Worm (Caenorhabditis elegans): ENCODE data around the gene Y62E10A.20.

The Y62E10A.20 gene

ce11 chrIV:13430137-13430536, 44.2 kb upstream of the Y62E10A.20 start:
- peak; percentile 65 for TF ChIP-seq snpc-4 (tag; optimal IDR thresholded peaks at IDR 0.05)

ce11 chrIV:13429240-13429639, 43.3 kb upstream of the Y62E10A.20 start, which contains the start of gene K09B11.4:
Gene K09B11.4, plus strand, starts transcription at chrIV:13429540.
- TF ChIP-seq egl-27 (tag; optimal IDR thresholded peaks at IDR 0.05) (no peak), nhr-25 (tag; optimal IDR thresholded peaks at IDR 0.05) (no peak), nhr-23 (tag; optimal IDR thresholded peaks at IDR 0.05) (no peak), nhr-11 (tag; optimal IDR thresholded peaks at IDR 0.05) (no peak), nhr-12 (tag; optimal IDR thresholded peaks at IDR 0.05) (no peak)

ce11 chrIV:13422200-13422599, 36.3 kb upstream of the Y62E10A.20 start, which contains the start of gene nol-9:
Gene nol-9, plus strand, starts transcription at chrIV:13422500.
- TF ChIP-seq nhr-28 (tag; optimal IDR thresholded peaks at IDR 0.05) (no peak), R02D3.7 (tag; optimal IDR thresholded peaks at IDR 0.05) (no peak), hmg-11 (tag; optimal IDR thresholded peaks at IDR 0.05) (no peak), zag-1 (tag; optimal IDR thresholded peaks at IDR 0.05) (no peak), fkh-10 (GFP tag; optimal IDR thresholded peaks at IDR 0.05) (no peak), nhr-11 (tag; optimal IDR thresholded peaks at IDR 0.05) (no peak), unc-62 (GFP tag; optimal IDR thresholded peaks at IDR 0.05) (no peak), lin-15B (tag; optimal IDR thresholded peaks at IDR 0.05) (no peak), nhr-12 (tag; optimal IDR thresholded peaks at IDR 0.05) (no peak), eor-1 (tag; optimal IDR thresholded peaks at IDR 0.05) (no peak), sea-2 (GFP tag; optimal IDR thresholded peaks at IDR 0.05) (no peak), ceh-16 (tag; optimal IDR thresholded peaks at IDR 0.05) (no peak), nfya-1 (tag; optimal IDR thresholded peaks at IDR 0.05; ENCODE audit: insufficient read depth) (no peak), unc-39 (tag; optimal IDR thresholded peaks at IDR 0.05) (no peak), fos-1 (tag; optimal IDR thresholded peaks at IDR 0.05) (no peak), pqm-1 (tag; optimal IDR thresholded peaks at IDR 0.05) (no peak), ztf-4 (tag; optimal IDR thresholded peaks at IDR 0.05) (no peak)

DNA sequence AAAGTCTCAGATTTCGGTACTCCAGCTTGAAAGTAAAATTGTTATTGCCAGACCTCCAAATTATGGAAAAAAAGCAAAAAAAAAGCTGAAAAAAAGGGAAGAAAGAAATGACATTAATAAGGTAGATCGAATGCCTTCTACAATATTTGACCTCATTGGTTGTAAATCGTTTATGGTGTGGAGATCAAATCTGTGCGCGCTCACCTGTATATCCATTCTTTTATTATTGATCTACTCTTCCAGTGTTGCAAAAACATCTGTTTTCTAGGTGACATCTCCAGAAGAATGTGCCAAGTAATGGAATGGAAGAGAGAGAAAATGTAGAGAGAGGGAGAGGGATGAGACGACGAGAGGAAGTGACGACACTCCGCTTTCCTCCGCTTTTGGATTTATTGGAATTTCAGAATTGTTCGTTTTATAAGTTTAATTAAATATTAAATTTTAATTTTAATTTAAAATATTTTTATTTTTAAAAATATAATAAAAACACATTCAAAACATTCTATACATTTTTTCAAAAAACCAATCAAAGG, 29.9 kb upstream of the Y62E10A.20 start, which contains the start of the genes pik-1 and aptf-2:
pik-1 (plus strand) TSS at position 303 of the 533 bp plus-strand sequence.
aptf-2 (minus strand) TSS at position 313 of the 533 bp plus-strand sequence.
- TF ChIP-seq fos-1 (tag; optimal IDR thresholded peaks at IDR 0.05) (no peak), daf-12 (tag; optimal IDR thresholded peaks at IDR 0.05) (no peak), nhr-25 (tag; optimal IDR thresholded peaks at IDR 0.05) (no peak), egl-5 (tag; optimal IDR thresholded peaks at IDR 0.05) (no peak), elt-2 (tag; optimal IDR thresholded peaks at IDR 0.05) (no peak), elt-1 (tag; optimal IDR thresholded peaks at IDR 0.05) (no peak), nhr-76 (tag; optimal IDR thresholded peaks at IDR 0.05) (no peak), pha-4 (tag; optimal IDR thresholded peaks at IDR 0.05) (peak; percentile 47), nhr-77 (tag; optimal IDR thresholded peaks at IDR 0.05) (no peak), ceh-9 (tag; optimal IDR thresholded peaks at IDR 0.05) (no peak), hmg-11 (tag; optimal IDR thresholded peaks at IDR 0.05) (peak; percentile 8), lsy-12 (tag; optimal IDR thresholded peaks at IDR 0.05) (no peak), tbx-2 (tag; optimal IDR thresholded peaks at IDR 0.05) (no peak), unc-39 (tag; optimal IDR thresholded peaks at IDR 0.05) (no peak)

DNA sequence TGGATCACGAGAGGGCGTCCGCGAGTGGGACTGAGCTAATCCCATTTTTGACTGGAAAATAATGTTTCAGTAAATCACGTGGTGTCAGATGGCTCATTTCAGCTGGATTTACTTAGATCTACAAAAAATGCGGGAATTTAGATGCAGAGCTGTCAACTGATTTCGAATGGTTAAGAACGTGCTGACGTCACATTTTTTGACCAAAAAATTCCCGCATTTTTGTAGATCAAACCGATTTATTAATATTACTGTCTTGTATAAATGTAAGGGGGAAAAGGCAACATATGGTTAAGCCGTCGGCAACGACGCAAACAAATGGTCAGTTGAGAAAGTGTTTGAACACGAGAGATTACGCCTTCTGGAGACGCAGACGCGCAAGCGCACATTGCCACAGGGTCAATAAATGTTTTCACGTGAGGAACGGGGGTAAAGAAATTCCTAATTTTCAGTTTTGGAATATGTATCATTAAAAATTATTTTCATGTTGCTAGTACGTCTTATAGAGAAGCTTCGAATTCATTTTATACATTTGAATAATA, 27.0 kb upstream of the Y62E10A.20 start, which contains the start of gene gcl-1:
gcl-1 (minus strand) TSS at position 51 of the 539 bp plus-strand sequence.
- peak; percentile 5 for TF ChIP-seq elt-2 (tag; optimal IDR thresholded peaks at IDR 0.05)
- TF ChIP-seq hmg-11 (tag; optimal IDR thresholded peaks at IDR 0.05) = peak; percentile 50
- TF ChIP-seq snpc-4 (tag; optimal IDR thresholded peaks at IDR 0.05) = peak; percentile 25
- peak; percentile 62 for TF ChIP-seq pha-4 (tag; optimal IDR thresholded peaks at IDR 0.05)
- no peak for TF ChIP-seq elt-1 (tag; optimal IDR thresholded peaks at IDR 0.05)

ce11 chrIV:13408018-13408417, 22.1 kb upstream of the Y62E10A.20 start, which contains the start of gene Y62E10A.19:
Gene Y62E10A.19, minus strand, starts transcription at chrIV:13408306.
- TF ChIP-seq nhr-25 (tag; optimal IDR thresholded peaks at IDR 0.05) (peak; percentile 30), nhr-28 (tag; optimal IDR thresholded peaks at IDR 0.05) (no peak), lin-39 (tag; optimal IDR thresholded peaks at IDR 0.05) (no peak), skn-1 (tag; optimal IDR thresholded peaks at IDR 0.05) (no peak), hmg-11 (tag; optimal IDR thresholded peaks at IDR 0.05) (no peak), fkh-10 (GFP tag; optimal IDR thresholded peaks at IDR 0.05) (no peak), aly-2 (tag; optimal IDR thresholded peaks at IDR 0.05) (no peak), pha-4 (tag; optimal IDR thresholded peaks at IDR 0.05) (no peak), ztf-4 (tag; optimal IDR thresholded peaks at IDR 0.05) (no peak)
